Worm (Caenorhabditis elegans) whole organism, dauer: ENCODE measurements around the gene nhr-243.

ENCODE experiments used
- unc-62 ChIP-seq: sonication (generic microtip); optimal IDR thresholded peaks from 2 replicates; lab custom pipeline; 2017; ENCODE audit warnings: missing biosample characterization, missing genetic modification reagents, missing genetic modification characterization

Gene nhr-243

ce11 chrV:18854788-18855187 lies 45.5 kb downstream of the nhr-243 start:
- no peak for TF ChIP-seq unc-62

ce11 chrV:18848578-18848977 lies 51.8 kb downstream of the nhr-243 start:
- no peak for TF ChIP-seq unc-62

ce11 chrV:18846480-18846879 lies 53.9 kb downstream of the nhr-243 start, which contains the start of gene nhr-230:
nhr-230 (plus strand) TSS chrV:18846780.
- TF ChIP-seq unc-62, result no peak
